Worm (Caenorhabditis elegans) whole organism, L4 larva: ENCODE results near the gene lin-66.
A peak's percentile ranks its signal among the peaks of the same experiment; 100 is the strongest.

Experiments
- D1046.2 ChIP-seq: fragments of 200-800 bp; sonication (Bioruptor generic); IDR thresholded peaks from 2 replicates; pipeline ENCODE4 v1.3.6; 2022; ENCODE audit warnings: missing genetic modification characterization, missing compliant biosample characterization
- F26F4.8 ChIP-seq: fragments of 200-800 bp; sonication (Bioruptor generic); conservative IDR thresholded peaks from 2 replicates; pipeline ENCODE4 v1.3.6; 2022; ENCODE audit warnings: missing genetic modification characterization, missing compliant biosample characterization
- F37D6.2 ChIP-seq: sonication (generic microtip); optimal IDR thresholded peaks from 2 replicates; lab custom pipeline; 2016; ENCODE audit warnings: mild to moderate bottlenecking, missing genetic modification characterization, missing compliant biosample characterization
- R02D3.7 ChIP-seq: fragments of 150-350 bp; sonication (generic microtip); optimal IDR thresholded peaks from 3 replicates; lab custom pipeline; 2014; ENCODE audit warnings: missing biosample characterization, missing genetic modification characterization
- T20F7.1 ChIP-seq: fragments of 200-800 bp; sonication (Bioruptor generic); optimal IDR thresholded peaks from 2 replicates; lab custom pipeline; 2018; ENCODE audit warnings: mild to moderate bottlenecking, missing genetic modification characterization, missing compliant biosample characterization
- T26A8.4 ChIP-seq: fragments of 200-800 bp; sonication (Bioruptor generic); IDR thresholded peaks from 2 replicates; pipeline ENCODE4 v1.3.6; 2022; ENCODE audit warnings: missing genetic modification characterization, missing compliant biosample characterization
- aha-1 ChIP-seq: fragments of 150-350 bp; peaks from one replicate; lab custom pipeline; 2014; ENCODE audit warnings: missing biosample characterization, missing genetic modification characterization
- aly-2 ChIP-seq: sonication (generic microtip); optimal IDR thresholded peaks from 2 replicates; lab custom pipeline; 2018; ENCODE audit warnings: missing biosample characterization, missing genetic modification characterization
- arid-1 ChIP-seq: fragments of 200-800 bp; sonication (Bioruptor generic); conservative IDR thresholded peaks from 2 replicates; pipeline ENCODE4 v1.3.6; 2022; ENCODE audit warnings: missing genetic modification reagents, missing genetic modification characterization, missing compliant biosample characterization
- ceh-82 ChIP-seq: sonication (generic microtip); optimal IDR thresholded peaks from 2 replicates; lab custom pipeline; 2017; ENCODE audit warnings: missing biosample characterization, missing genetic modification characterization
- daf-12 ChIP-seq: fragments of 150-350 bp; optimal IDR thresholded peaks from 2 replicates; lab custom pipeline; 2014; ENCODE audit warnings: missing biosample characterization, missing genetic modification reagents, missing genetic modification characterization
- daf-16 ChIP-seq, 3 experiments: sonication (generic microtip); optimal IDR thresholded peaks; 2 replicates each; lab custom pipeline; 2016 to 2017; ENCODE audit warnings: missing genetic modification characterization in 3 of 3, missing genetic modification reagents in 3 of 3, mild to moderate bottlenecking in 2 of 3, missing compliant biosample characterization in 2 of 3, missing biosample characterization in 1 of 3, moderate library complexity in 1 of 3
- daf-8 ChIP-seq: fragments of 200-800 bp; sonication (Bioruptor generic); IDR thresholded peaks from 2 replicates; pipeline ENCODE4 v1.3.6; 2022; ENCODE audit warnings: missing genetic modification characterization, missing compliant biosample characterization
- dmd-6 ChIP-seq: fragments of 200-800 bp; sonication (Bioruptor generic); IDR thresholded peaks from 2 replicates; pipeline ENCODE4 v1.3.6; 2022; ENCODE audit warnings: missing genetic modification reagents, missing genetic modification characterization, missing compliant biosample characterization
- dmd-9 ChIP-seq: fragments of 200-800 bp; sonication (Bioruptor generic); IDR thresholded peaks from 2 replicates; pipeline ENCODE4 v1.3.6; 2022; ENCODE audit warnings: missing genetic modification reagents, missing genetic modification characterization, missing compliant biosample characterization
- dpl-1 ChIP-seq: fragments of 150-350 bp; optimal IDR thresholded peaks from 2 replicates; lab custom pipeline; 2014; ENCODE audit warnings: missing biosample characterization, missing genetic modification reagents, missing genetic modification characterization
- duxl-1 ChIP-seq: sonication (generic microtip); optimal IDR thresholded peaks from 2 replicates; lab custom pipeline; 2016; ENCODE audit warnings: mild to moderate bottlenecking, missing genetic modification characterization, moderate library complexity, missing compliant biosample characterization; ENCODE audit not compliant: poor library complexity
- dve-1 ChIP-seq: sonication (generic microtip); optimal IDR thresholded peaks from 2 replicates; lab custom pipeline; 2017; ENCODE audit warnings: antibody characterized with exemption, mild to moderate bottlenecking, missing genetic modification characterization, missing compliant biosample characterization; ENCODE audit not compliant: insufficient read depth
- fos-1 ChIP-seq: fragments of 150-350 bp; optimal IDR thresholded peaks from 2 replicates; lab custom pipeline; 2014; ENCODE audit warnings: missing biosample characterization, missing genetic modification characterization
- hif-1 ChIP-seq, 2 experiments: sonication (generic microtip); optimal IDR thresholded peaks; 2 replicates each; lab custom pipeline; 2016 to 2017; ENCODE audit warnings: missing compliant biosample characterization in 2 of 2, missing genetic modification characterization in 2 of 2, missing genetic modification reagents in 2 of 2, missing genotype in 2 of 2, mild to moderate bottlenecking in 1 of 2
- hlh-11 ChIP-seq: fragments of 200-800 bp; sonication (Bioruptor generic); optimal IDR thresholded peaks from 2 replicates; lab custom pipeline; 2018; ENCODE audit warnings: mild to moderate bottlenecking, missing genetic modification characterization, missing compliant biosample characterization
- hlh-30 ChIP-seq: sonication (generic microtip); optimal IDR thresholded peaks from 2 replicates; lab custom pipeline; 2017; ENCODE audit warnings: antibody characterized with exemption, mild to moderate bottlenecking, missing genetic modification characterization, missing compliant biosample characterization; ENCODE audit not compliant: insufficient read depth
- lin-1 ChIP-seq: fragments of 200-800 bp; sonication (Bioruptor generic); IDR thresholded peaks from 2 replicates; pipeline ENCODE4 v1.3.6; 2022; ENCODE audit warnings: missing genetic modification reagents, missing genetic modification characterization, missing compliant biosample characterization
- lin-13 ChIP-seq: fragments of 150-350 bp; optimal IDR thresholded peaks from 2 replicates; lab custom pipeline; 2014; ENCODE audit warnings: missing biosample characterization, missing genetic modification reagents, missing genetic modification characterization
- lin-29 ChIP-seq: fragments of 200-800 bp; sonication (Bioruptor generic); IDR thresholded peaks from 2 replicates; pipeline ENCODE4 v1.3.6; 2022; ENCODE audit warnings: missing genetic modification reagents, missing genetic modification characterization, missing compliant biosample characterization
- lin-39 ChIP-seq: fragments of 150-350 bp; optimal IDR thresholded peaks from 2 replicates; lab custom pipeline; 2014; ENCODE audit warnings: missing biosample characterization, missing genetic modification reagents, missing genetic modification characterization
- lsy-2 ChIP-seq, 2 experiments: fragments of 150-350 bp in 1 of 2; sonication (generic microtip) in 1 of 2; optimal IDR thresholded peaks; 2 replicates each; lab custom pipeline; 2014 to 2017; ENCODE audit warnings: missing biosample characterization in 2 of 2, missing genetic modification characterization in 2 of 2
- mes-2 ChIP-seq: sonication (generic microtip); optimal IDR thresholded peaks from 2 replicates; lab custom pipeline; 2016; ENCODE audit warnings: missing genotype, mild to moderate bottlenecking, missing genetic modification characterization, missing compliant biosample characterization; ENCODE audit not compliant: poor library complexity, severe bottlenecking
- nhr-10 ChIP-seq: fragments of 150-350 bp; optimal IDR thresholded peaks from 2 replicates; lab custom pipeline; 2014; ENCODE audit warnings: missing biosample characterization, missing genetic modification characterization
- nhr-102 ChIP-seq: sonication (generic microtip); optimal IDR thresholded peaks from 2 replicates; lab custom pipeline; 2016; ENCODE audit warnings: mild to moderate bottlenecking, missing genetic modification characterization, moderate library complexity, missing compliant biosample characterization
- nhr-11 ChIP-seq: fragments of 150-350 bp; optimal IDR thresholded peaks from 2 replicates; lab custom pipeline; 2014; ENCODE audit warnings: missing biosample characterization, missing genetic modification characterization
- nhr-111 ChIP-seq: fragments of 200-800 bp; sonication (Bioruptor generic); optimal IDR thresholded peaks from 2 replicates; lab custom pipeline; 2018; ENCODE audit warnings: mild to moderate bottlenecking, missing genetic modification characterization, missing compliant biosample characterization
- nhr-41 ChIP-seq: fragments of 200-800 bp; sonication (Bioruptor generic); IDR thresholded peaks from 2 replicates; pipeline ENCODE4 v1.3.6; 2022; ENCODE audit warnings: missing genetic modification reagents, missing genetic modification characterization, missing compliant biosample characterization
- nhr-42 ChIP-seq: fragments of 200-800 bp; sonication (Bioruptor generic); IDR thresholded peaks from 2 replicates; pipeline ENCODE4 v1.3.6; 2022; ENCODE audit warnings: missing genetic modification characterization, missing compliant biosample characterization
- nhr-48 ChIP-seq: sonication (generic microtip); optimal IDR thresholded peaks from 2 replicates; lab custom pipeline; 2016; ENCODE audit warnings: mild to moderate bottlenecking, missing genetic modification characterization, missing compliant biosample characterization
- nhr-6 ChIP-seq: fragments of 150-350 bp; optimal IDR thresholded peaks from 2 replicates; lab custom pipeline; 2014; ENCODE audit warnings: missing biosample characterization, missing genetic modification characterization
- nhr-77 ChIP-seq: fragments of 150-350 bp; optimal IDR thresholded peaks from 2 replicates; lab custom pipeline; 2014; ENCODE audit warnings: missing biosample characterization, missing genetic modification characterization
- rbr-2 ChIP-seq: sonication (generic microtip); optimal IDR thresholded peaks from 2 replicates; lab custom pipeline; 2016; ENCODE audit warnings: missing genotype, missing genetic modification characterization, missing compliant biosample characterization
- snpc-1.2 ChIP-seq: fragments of 200-800 bp; sonication (Bioruptor generic); IDR thresholded peaks from 2 replicates; pipeline ENCODE4 v1.3.6; 2022; ENCODE audit warnings: missing genetic modification reagents, missing genetic modification characterization, missing compliant biosample characterization
- tra-1 ChIP-seq: fragments of 200-800 bp; sonication (Bioruptor generic); IDR thresholded peaks from 2 replicates; pipeline ENCODE4 v1.3.6; 2022; ENCODE audit warnings: missing genetic modification reagents, missing genetic modification characterization, missing compliant biosample characterization
- unc-130 ChIP-seq: sonication (generic microtip); optimal IDR thresholded peaks from 2 replicates; lab custom pipeline; 2016; ENCODE audit warnings: missing genetic modification reagents, missing genetic modification characterization, missing compliant biosample characterization
- unc-62 ChIP-seq, 3 experiments: fragments of 150-350 bp in 1 of 3; sonication (generic microtip); optimal IDR thresholded peaks in 2 of 3; peaks in 1 of 3; 1 replicate in 1 of 3; 2 replicates in 2 of 3; lab custom pipeline; 2014 to 2017; ENCODE audit warnings: missing biosample characterization in 3 of 3, missing genetic modification characterization in 3 of 3, missing genetic modification reagents in 3 of 3, missing genotype in 1 of 3
- vab-7 ChIP-seq: fragments of 200-800 bp; sonication (Bioruptor generic); IDR thresholded peaks from 2 replicates; pipeline ENCODE4 v1.3.6; 2022; ENCODE audit warnings: missing genetic modification reagents, missing genetic modification characterization, missing compliant biosample characterization
- zag-1 ChIP-seq: fragments of 150-350 bp; optimal IDR thresholded peaks from 2 replicates; lab custom pipeline; 2014; ENCODE audit warnings: missing biosample characterization, missing genetic modification characterization
- zfp-2 ChIP-seq: sonication (generic microtip); optimal IDR thresholded peaks from 2 replicates; lab custom pipeline; 2016; ENCODE audit warnings: mild to moderate bottlenecking, missing genetic modification characterization, missing compliant biosample characterization
- zfp-3 ChIP-seq: fragments of 200-800 bp; sonication (Bioruptor generic); conservative IDR thresholded peaks from 2 replicates; pipeline ENCODE4 v1.3.6; 2022; ENCODE audit warnings: missing genetic modification reagents, missing genetic modification characterization, missing compliant biosample characterization
- zip-2 ChIP-seq: fragments of 150-350 bp; optimal IDR thresholded peaks from 2 replicates; lab custom pipeline; 2014; ENCODE audit warnings: missing biosample characterization, missing genetic modification characterization
- ztf-11 ChIP-seq: fragments of 150-350 bp; optimal IDR thresholded peaks from 2 replicates; lab custom pipeline; 2014; ENCODE audit warnings: missing biosample characterization, missing genetic modification characterization
- ztf-7 ChIP-seq: fragments of 150-350 bp; optimal IDR thresholded peaks from 2 replicates; lab custom pipeline; 2014; ENCODE audit warnings: missing biosample characterization, missing genetic modification characterization

Gene lin-66

ce11 chrIV:13881754-13882275, 6.1 kb upstream of the lin-66 start, which contains the start of gene rpl-29 (continued):
- TF ChIP-seq nhr-77 (tag; lab: Kevin White, UChicago) (peak; percentile 50), nhr-42 (GFP tag; lab: Robert Waterston, UW) (0 out of 2 replicates have a peak, but pooled peaks have one; percentile 64), dmd-9 (peak; percentile 56; the same call in 1 of the 2 replicates), aha-1 (tag; lab: Kevin White, UChicago) (peak; percentile 91), zfp-2 (no peak), nhr-111 (GFP tag; lab: Kevin White, UChicago) (no peak), hif-1 (tag; optimal IDR thresholded peaks at IDR 0.05; lab: Kevin White, UChicago) (peak in 1 of 2 experiments; percentile 70), dmd-6 (GFP tag; lab: Robert Waterston, UW) (peak; percentile 65), ztf-11 (tag; lab: Kevin White, UChicago) (no peak), fos-1 (tag; lab: Kevin White, UChicago) (no peak), nhr-102 (tag; lab: Kevin White, UChicago) (peak; percentile 57), aly-2 (no peak), nhr-10 (tag; lab: Kevin White, UChicago) (no peak), nhr-11 (tag; lab: Kevin White, UChicago) (peak; percentile 79), vab-7 (GFP tag; lab: Robert Waterston, UW) (0 out of 2 replicates have a peak, but pooled peaks have one; percentile 28), zip-2 (no peak), daf-16 (GFP tag; optimal IDR thresholded peaks at IDR 0.05; lab: Kevin White, UChicago) (no peak), daf-16 (tag; optimal IDR thresholded peaks at IDR 0.05; lab: Kevin White, UChicago) (peak; percentile 63), daf-12 (tag; lab: Kevin White, UChicago) (no peak), unc-130 (peak; percentile 64), ceh-82 (tag; lab: Kevin White, UChicago) (no peak), R02D3.7 (peak; percentile 90), duxl-1 (tag; lab: Kevin White, UChicago) (peak; percentile 68), dpl-1 (peak; percentile 80), nhr-6 (tag; lab: Kevin White, UChicago) (peak; percentile 28), lin-1 (peak; percentile 63; the same call in 1 of the 2 replicates), tra-1 (GFP tag; lab: Robert Waterston, UW) (no peak), snpc-1.2 (GFP tag; lab: Robert Waterston, UW) (peak; percentile 98), T20F7.1 (peak; percentile 61), arid-1 (GFP tag; lab: Robert Waterston, UW) (peak; percentile 76), F37D6.2 (tag; lab: Kevin White, UChicago) (peak; percentile 22), lin-39 (no peak), zfp-3 (GFP tag; lab: Robert Waterston, UW) (0 out of 2 replicates have a peak, but pooled peaks have one; percentile 67), F26F4.8 (GFP tag; lab: Robert Waterston, UW) (no peak), hlh-30 (tag; lab: Kevin White, UChicago) (peak; percentile 90), T26A8.4 (GFP tag; lab: Robert Waterston, UW) (peak; percentile 78), lsy-2 (tag; optimal IDR thresholded peaks at IDR 0.05; lab: Kevin White, UChicago) (peak; percentile 96 to 99), mes-2 (tag; lab: Kevin White, UChicago) (peak; percentile 89), lin-13 (GFP tag; lab: Kevin White, UChicago) (peak; percentile 57), dve-1 (tag; lab: Kevin White, UChicago) (peak; percentile 90), rbr-2 (tag; lab: Kevin White, UChicago) (peak; percentile 70), D1046.2 (GFP tag; lab: Robert Waterston, UW) (peak; percentile 100), ztf-7 (tag; lab: Kevin White, UChicago) (peak; percentile 90), nhr-48 (tag; lab: Kevin White, UChicago) (no peak), unc-62 (GFP tag; optimal IDR thresholded peaks at IDR 0.05 in 1 of 2; lab: Kevin White, UChicago) (no peak), unc-62 (tag; optimal IDR thresholded peaks at IDR 0.05; lab: Kevin White, UChicago) (no peak), zag-1 (tag; lab: Kevin White, UChicago) (no peak), daf-8 (no peak), hlh-11 (tag; lab: Kevin White, UChicago) (peak; percentile 84), lin-29 (GFP tag; lab: Robert Waterston, UW) (peak; percentile 45; the same call in 1 of the 2 replicates), nhr-41 (GFP tag; lab: Robert Waterston, UW) (no peak)
